Worm (Caenorhabditis elegans): ENCODE measurements around the gene T11B7.2.

DNA sequence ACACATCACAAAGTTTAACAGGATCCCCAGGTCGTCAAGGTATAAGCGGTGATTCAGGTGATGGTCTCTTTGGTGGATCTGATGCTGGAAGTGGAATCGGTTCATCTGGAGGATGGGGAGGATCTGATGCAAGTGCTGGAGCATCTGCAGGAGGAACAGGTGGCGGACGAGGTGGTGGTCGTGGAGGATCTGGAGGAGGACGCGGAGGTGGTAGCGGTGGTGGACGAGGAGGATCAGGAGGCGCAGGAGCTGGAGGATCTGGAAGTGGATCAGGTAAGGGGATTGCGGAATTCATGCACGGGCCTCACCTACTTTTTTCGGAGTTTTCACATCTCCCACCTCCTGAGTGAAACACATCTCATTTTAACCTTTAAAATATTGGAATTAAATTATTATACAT is 27.7 kb downstream of the T11B7.2 start:
- no peak for TF ChIP-seq Y56A3A.18 (GFP tag; IDR thresholded peaks at IDR 0.05)
- no peak for TF ChIP-seq nfya-1 (tag; optimal IDR thresholded peaks at IDR 0.05; ENCODE audit: borderline replicate concordance, insufficient read depth)
